Worm (Caenorhabditis elegans): ENCODE results near the gene prmn-1.

prmn-1 gene

DNA sequence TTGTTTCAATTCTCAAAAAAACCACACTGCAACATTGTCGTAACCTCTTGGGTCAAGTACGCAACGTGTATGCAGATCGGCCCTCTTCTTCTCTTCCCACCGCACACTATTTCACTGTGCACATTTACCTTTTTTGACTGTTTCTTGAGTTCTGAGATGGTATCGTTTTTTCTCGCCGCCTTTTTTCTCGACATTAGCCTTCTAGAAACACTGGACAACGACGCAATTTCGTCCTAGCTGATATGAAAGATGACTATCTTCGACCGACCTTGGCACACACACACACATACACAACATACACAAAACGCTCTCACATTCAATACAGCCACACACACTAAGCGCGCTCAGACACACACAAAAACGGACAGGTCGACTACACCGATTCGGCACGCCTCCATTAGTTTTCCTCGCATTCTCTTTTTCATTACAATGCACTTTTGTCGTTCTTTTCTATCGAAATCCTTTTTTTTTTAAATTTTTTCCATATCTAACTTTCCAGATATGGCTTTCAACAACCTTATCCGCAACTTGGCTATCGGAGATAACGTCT, 45.4 kb upstream of the prmn-1 start, which contains the start of gene aco-1:
aco-1 (plus strand) TSS at position 500 of the 550 bp plus-strand sequence.
- peak in 1 of 2 experiments; percentile 33 for TF ChIP-seq let-607 (tag; optimal IDR thresholded peaks at IDR 0.05)
- 0 out of 2 replicates have a peak, but pooled peaks have one; percentile 41 for TF ChIP-seq nfyb-1 (GFP tag; IDR thresholded peaks at IDR 0.05)
- peak; percentile 28 for TF ChIP-seq attf-5 (GFP tag; optimal IDR thresholded peaks at IDR 0.05)
- peak; percentile 3; the same call in 1 of the 2 replicates for TF ChIP-seq hmg-1.2 (GFP tag; IDR thresholded peaks at IDR 0.05)
- peak; percentile 72 for TF ChIP-seq nhr-80 (tag; optimal IDR thresholded peaks at IDR 0.05)
- no peak for TF ChIP-seq egl-44 (GFP tag; IDR thresholded peaks at IDR 0.05)
- TF ChIP-seq gei-17 (GFP tag; optimal IDR thresholded peaks at IDR 0.05): peak; percentile 25
- 0 out of 2 replicates have a peak, but pooled peaks have one; percentile 35 for TF ChIP-seq dox-1 (GFP tag; IDR thresholded peaks at IDR 0.05)
- TF ChIP-seq dpff-1 (tag; optimal IDR thresholded peaks at IDR 0.05): no peak
- TF ChIP-seq madf-3 (GFP tag; IDR thresholded peaks at IDR 0.05): no peak
- TF ChIP-seq snpc-4 (GFP tag; optimal IDR thresholded peaks at IDR 0.05): no peak
- peak in 1 of 4 experiments; percentile 29 for TF ChIP-seq snpc-4 (tag; optimal IDR thresholded peaks at IDR 0.05)

DNA sequence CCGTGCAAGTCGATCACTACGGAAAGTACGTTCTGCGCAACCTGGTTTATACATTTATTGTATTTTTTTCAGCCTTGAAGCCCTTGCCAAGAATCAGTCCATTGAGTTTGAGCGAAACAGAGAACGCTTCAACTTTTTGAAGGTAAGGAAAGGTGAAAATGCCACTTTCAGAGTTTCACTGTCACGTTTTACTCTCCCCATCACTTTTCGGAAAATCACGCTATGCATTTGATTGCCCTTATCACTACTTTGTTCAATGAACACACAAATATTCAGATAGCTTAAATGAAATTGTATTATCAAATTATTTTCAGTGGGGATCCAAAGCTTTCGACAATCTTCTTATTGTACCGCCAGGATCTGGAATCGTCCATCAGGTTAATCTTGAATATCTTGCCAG, 44.4 kb upstream of the prmn-1 start:
- TF ChIP-seq ztf-6 (GFP tag; IDR thresholded peaks at IDR 0.05): no peak
- TF ChIP-seq nhr-80 (tag; optimal IDR thresholded peaks at IDR 0.05): peak; percentile 17
- no peak for TF ChIP-seq snpc-1.3 (tag; optimal IDR thresholded peaks at IDR 0.05; ENCODE audit: insufficient read depth)

DNA sequence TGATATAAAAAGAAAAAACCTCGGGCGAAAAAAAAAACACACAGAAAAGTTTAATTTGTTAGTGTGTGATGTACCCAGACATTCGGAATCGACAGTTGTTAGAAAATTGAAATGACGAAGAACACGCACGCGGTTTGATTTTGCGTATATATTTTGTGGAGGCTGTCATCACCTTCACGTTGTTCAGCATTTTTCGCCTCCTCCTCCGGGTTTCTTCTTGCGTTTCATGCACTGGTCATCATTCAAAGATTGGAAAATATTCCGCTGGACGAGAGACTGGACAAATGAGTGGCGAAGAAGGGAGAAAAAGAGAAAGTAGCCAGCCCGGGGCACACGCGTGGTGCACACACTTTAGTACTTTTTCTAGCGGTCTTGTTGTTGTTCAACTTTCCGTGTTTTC, 40.0 kb upstream of the prmn-1 start:
- TF ChIP-seq ets-4 (GFP tag; optimal IDR thresholded peaks at IDR 0.05) (no peak), K12H6.12 (tag; optimal IDR thresholded peaks at IDR 0.05) (no peak), snpc-3.4 (tag; optimal IDR thresholded peaks at IDR 0.05) (no peak), lsy-27 (tag; optimal IDR thresholded peaks at IDR 0.05; ENCODE audit: borderline replicate concordance, insufficient read depth) (no peak), F55B11.4 (tag; optimal IDR thresholded peaks at IDR 0.05; ENCODE audit: borderline replicate concordance, insufficient read depth) (no peak), mxl-1 (tag; optimal IDR thresholded peaks at IDR 0.05) (no peak), bed-1 (GFP tag; IDR thresholded peaks at IDR 0.05) (no peak), F23B12.7 (tag; optimal IDR thresholded peaks at IDR 0.05; ENCODE audit: insufficient read depth) (no peak), zim-3 (tag; optimal IDR thresholded peaks at IDR 0.05) (no peak), ZK185.1 (tag; optimal IDR thresholded peaks at IDR 0.05; ENCODE audit: poor library complexity, severe bottlenecking) (no peak), mel-28 (tag; optimal IDR thresholded peaks at IDR 0.05; ENCODE audit: borderline replicate concordance) (no peak), F39B2.1 (GFP tag; IDR thresholded peaks at IDR 0.05) (no peak), rcor-1 (GFP tag; IDR thresholded peaks at IDR 0.05) (no peak), pbrm-1 (GFP tag; IDR thresholded peaks at IDR 0.05) (no peak), aptf-2 (GFP tag; conservative IDR thresholded peaks at IDR 0.05) (no peak), ztf-3 (GFP tag; optimal IDR thresholded peaks at IDR 0.05) (no peak), somi-1 (GFP tag; optimal IDR thresholded peaks at IDR 0.05) (no peak), sdz-38 (tag; optimal IDR thresholded peaks at IDR 0.05) (no peak), Y67H2A.10 (GFP tag; conservative IDR thresholded peaks at IDR 0.05) (no peak), hsf-1 (GFP tag; IDR thresholded peaks at IDR 0.05) (no peak)
